Fruit fly (Drosophila melanogaster) whole organism, embryonic: ENCODE data around the gene CG46304.

ENCODE experiments used
- Ada2b ChIP-seq: fragments of 200-800 bp; sonication (Bioruptor generic); IDR thresholded peaks from 2 replicates; pipeline ENCODE4 v1.3.6; 2022; ENCODE audit warnings: missing biosample characterization, missing genetic modification characterization
- Awh ChIP-seq: fragments of 200-800 bp; sonication (Bioruptor generic); IDR thresholded peaks from 2 replicates; pipeline ENCODE4, ENCODE4 v1.3.6; 2022; ENCODE audit warnings: missing biosample characterization, missing genetic modification characterization
- B-H2 ChIP-seq: fragments of 200-800 bp; sonication (Bioruptor generic); optimal IDR thresholded peaks from 2 replicates; lab custom pipeline; 2018; ENCODE audit warnings: missing biosample characterization, mild to moderate bottlenecking, missing genetic modification characterization
- C15 ChIP-seq: fragments of 200-800 bp; sonication (Bioruptor generic); IDR thresholded peaks from 3 replicates; pipeline ENCODE4 v1.3.6; 2022; ENCODE audit warnings: missing biosample characterization, missing genetic modification characterization
- CG10147 ChIP-seq: fragments of 200-800 bp; sonication (Bioruptor generic); optimal IDR thresholded peaks from 2 replicates; lab custom pipeline; 2019; ENCODE audit warnings: missing biosample characterization, mild to moderate bottlenecking, missing genetic modification characterization, moderate library complexity
- CG10267 ChIP-seq: fragments of 200-800 bp; sonication (Bioruptor generic); optimal IDR thresholded peaks from 2 replicates; lab custom pipeline; 2018; ENCODE audit warnings: missing biosample characterization, mild to moderate bottlenecking, missing genetic modification characterization, moderate library complexity
- CG11456 ChIP-seq: fragments of 200-800 bp; sonication (Bioruptor generic); IDR thresholded peaks from 3 replicates; pipeline ENCODE4 v1.3.6; 2022; ENCODE audit warnings: missing biosample characterization, missing genetic modification characterization
- CG12104 ChIP-seq: fragments of 200-800 bp; sonication (Bioruptor generic); optimal IDR thresholded peaks from 3 replicates; lab custom pipeline; 2016; ENCODE audit warnings: missing biosample characterization, missing genetic modification characterization
- CG12391 ChIP-seq: fragments of 200-800 bp; sonication (Bioruptor generic); optimal IDR thresholded peaks from 3 replicates; lab custom pipeline; 2018; ENCODE audit warnings: missing biosample characterization, mild to moderate bottlenecking, missing genetic modification characterization, moderate library complexity
- CG16815 ChIP-seq: fragments of 200-800 bp; sonication (Bioruptor generic); optimal IDR thresholded peaks from 3 replicates; lab custom pipeline; 2017; ENCODE audit warnings: missing biosample characterization, mild to moderate bottlenecking, missing genetic modification characterization
- CG18599 ChIP-seq: fragments of 200-800 bp; sonication (Bioruptor generic); optimal IDR thresholded peaks from 3 replicates; lab custom pipeline; 2017; ENCODE audit warnings: missing biosample characterization, missing genetic modification characterization, mild to moderate bottlenecking, moderate library complexity, missing genetic modification reagents
- CG18619 ChIP-seq: fragments of 200-800 bp; sonication (Bioruptor generic); optimal IDR thresholded peaks from 3 replicates; lab custom pipeline; 2017; ENCODE audit warnings: missing biosample characterization, mild to moderate bottlenecking, missing genetic modification characterization
- CG34224 ChIP-seq: fragments of 200-800 bp; sonication (Bioruptor generic); IDR thresholded peaks from 3 replicates; pipeline ENCODE4 v1.3.6; 2022; ENCODE audit warnings: missing biosample characterization, missing genetic modification characterization; ENCODE audit not compliant: partially characterized antibody
- CG3726 ChIP-seq: fragments of 200-800 bp; sonication (Bioruptor generic); IDR thresholded peaks from 3 replicates; pipeline ENCODE4, ENCODE4 v1.3.6; 2022; ENCODE audit warnings: missing biosample characterization, missing genetic modification characterization
- CG4328 ChIP-seq: fragments of 200-800 bp; sonication (Bioruptor generic); optimal IDR thresholded peaks from 3 replicates; lab custom pipeline; 2017; ENCODE audit warnings: missing biosample characterization, missing genetic modification reagents, missing genetic modification characterization
- CG4820 ChIP-seq: fragments of 200-800 bp; sonication (Bioruptor generic); optimal IDR thresholded peaks from 3 replicates; lab custom pipeline; 2016; ENCODE audit warnings: missing biosample characterization, missing genetic modification characterization
- CG5953 ChIP-seq: fragments of 200-800 bp; sonication (Bioruptor generic); IDR thresholded peaks from 2 replicates; pipeline ENCODE4 v1.3.6; 2022; ENCODE audit warnings: missing biosample characterization, missing genetic modification characterization
- CG6272 ChIP-seq: fragments of 200-800 bp; sonication (Bioruptor generic); IDR thresholded peaks from 2 replicates; pipeline ENCODE4 v1.3.6; 2022; ENCODE audit warnings: missing biosample characterization, missing genetic modification characterization
- CG6683 ChIP-seq: fragments of 200-800 bp; sonication (Bioruptor generic); optimal IDR thresholded peaks from 2 replicates; lab custom pipeline; 2017; ENCODE audit warnings: missing biosample characterization, mild to moderate bottlenecking, missing genetic modification characterization, missing genetic modification reagents
- CG6813 ChIP-seq: fragments of 200-800 bp; sonication (Bioruptor generic); optimal IDR thresholded peaks from 2 replicates; lab custom pipeline; 2017; ENCODE audit warnings: missing biosample characterization, missing genetic modification characterization, mild to moderate bottlenecking, moderate library complexity, missing genetic modification reagents
- CG6854 ChIP-seq: fragments of 200-800 bp; sonication (Bioruptor generic); optimal IDR thresholded peaks from 3 replicates; lab custom pipeline; 2017; ENCODE audit warnings: missing biosample characterization, mild to moderate bottlenecking, missing genetic modification characterization
- CG9932 ChIP-seq: fragments of 200-800 bp; sonication (Bioruptor generic); IDR thresholded peaks from 2 replicates; pipeline ENCODE4 v1.3.6; 2022; ENCODE audit warnings: missing biosample characterization, missing genetic modification characterization
- Fer3 ChIP-seq: fragments of 200-800 bp; sonication (Bioruptor generic); optimal IDR thresholded peaks from 2 replicates; lab custom pipeline; 2018; ENCODE audit warnings: missing biosample characterization, mild to moderate bottlenecking, missing genetic modification characterization, moderate library complexity
- HLH3B ChIP-seq: fragments of 200-800 bp; sonication (Bioruptor generic); IDR thresholded peaks from 2 replicates; pipeline ENCODE4 v1.3.6; 2022; ENCODE audit warnings: missing biosample characterization, missing genetic modification characterization
- Lpt ChIP-seq: fragments of >200 bp; optimal IDR thresholded peaks from 2 replicates; lab custom pipeline; 2018; ENCODE audit warnings: missing biosample characterization, missing genetic modification characterization
- Med ChIP-seq: fragments of 200-800 bp; sonication (Bioruptor generic); peaks from one replicate; lab custom pipeline; 2016; ENCODE audit warnings: missing biosample characterization, missing genetic modification characterization, mild to moderate bottlenecking, inconsistent platforms, moderate library complexity
- Oli ChIP-seq: fragments of 200-800 bp; sonication (Bioruptor generic); optimal IDR thresholded peaks from 2 replicates; lab custom pipeline; 2018; ENCODE audit warnings: missing biosample characterization, mild to moderate bottlenecking, missing genetic modification characterization, moderate library complexity
- Taf1 ChIP-seq: fragments of 200-800 bp; sonication (Bioruptor generic); IDR thresholded peaks from 2 replicates; pipeline ENCODE4 v1.3.6; 2022; ENCODE audit warnings: missing biosample characterization, missing genetic modification characterization
- ara ChIP-seq: fragments of 200-800 bp; sonication (Bioruptor generic); IDR thresholded peaks from 2 replicates; pipeline ENCODE4 v1.3.6; 2022; ENCODE audit warnings: missing biosample characterization, missing genetic modification characterization
- ase ChIP-seq: fragments of 200-800 bp; sonication (Bioruptor generic); IDR thresholded peaks from 3 replicates; pipeline ENCODE4 v1.3.6; 2022; ENCODE audit warnings: missing biosample characterization, missing genetic modification characterization
- bbx ChIP-seq: fragments of 200-800 bp; sonication (Bioruptor generic); IDR thresholded peaks from 2 replicates; pipeline ENCODE4 v1.3.6; 2022; ENCODE audit warnings: missing biosample characterization, missing genetic modification characterization; ENCODE audit not compliant: partially characterized antibody
- corto ChIP-seq: fragments of 200-800 bp; sonication (Bioruptor generic); optimal IDR thresholded peaks from 2 replicates; lab custom pipeline; 2016; ENCODE audit warnings: missing biosample characterization, mild to moderate bottlenecking, missing genetic modification characterization, moderate library complexity
- cwo ChIP-seq: fragments of 200-800 bp; sonication (Bioruptor generic); optimal IDR thresholded peaks from 3 replicates; lab custom pipeline; 2017; ENCODE audit warnings: missing biosample characterization, missing genetic modification characterization, mild to moderate bottlenecking, moderate library complexity, missing genetic modification reagents
- ham ChIP-seq: fragments of 200-800 bp; sonication (Bioruptor generic); IDR thresholded peaks from 2 replicates; pipeline ENCODE4 v1.3.6; 2022; ENCODE audit warnings: missing biosample characterization, missing genetic modification characterization
- ind ChIP-seq: fragments of 200-800 bp; sonication (Bioruptor generic); optimal IDR thresholded peaks from 3 replicates; lab custom pipeline; 2016; ENCODE audit warnings: missing biosample characterization, missing genetic modification characterization
- lov ChIP-seq, 2 experiments: fragments of 200-800 bp in 1 of 2; fragments of >200 bp in 1 of 2; sonication (Bioruptor generic) in 1 of 2; IDR thresholded peaks in 1 of 2; optimal IDR thresholded peaks in 1 of 2; 2 replicates in 1 of 2; 3 replicates in 1 of 2; pipeline versions ENCODE4 v1.3.6 to Lab custom; 2017 to 2022; ENCODE audit warnings: missing biosample characterization in 1 of 2, missing genetic modification characterization in 1 of 2
- odd ChIP-seq: fragments of 200-800 bp; sonication (Bioruptor generic); optimal IDR thresholded peaks from 2 replicates; lab custom pipeline; 2017; ENCODE audit warnings: missing biosample characterization, mild to moderate bottlenecking, missing genetic modification characterization
- otp ChIP-seq: fragments of 200-800 bp; sonication (Bioruptor generic); IDR thresholded peaks from 3 replicates; pipeline ENCODE4, ENCODE4 v1.3.6; 2022; ENCODE audit warnings: missing biosample characterization, missing genetic modification characterization
- peb ChIP-seq: fragments of 200-800 bp; sonication (Bioruptor generic); IDR thresholded peaks from 2 replicates; pipeline ENCODE4 v1.3.6; 2022; ENCODE audit warnings: missing biosample characterization, missing genetic modification characterization
- pita ChIP-seq: fragments of 200-800 bp; sonication (Bioruptor generic); optimal IDR thresholded peaks from 2 replicates; lab custom pipeline; 2017; ENCODE audit warnings: missing biosample characterization, mild to moderate bottlenecking, missing genetic modification characterization
- rib ChIP-seq: fragments of 200-800 bp; sonication (Bioruptor generic); IDR thresholded peaks from 2 replicates; pipeline ENCODE4 v1.3.6; 2022; ENCODE audit warnings: missing biosample characterization, missing genetic modification characterization
- row ChIP-seq: fragments of 200-800 bp; sonication (Bioruptor generic); IDR thresholded peaks from 3 replicates; pipeline ENCODE4 v1.3.6; 2022; ENCODE audit warnings: missing biosample characterization, missing genetic modification characterization
- schlank ChIP-seq: fragments of 200-800 bp; sonication (Bioruptor generic); optimal IDR thresholded peaks from 2 replicates; lab custom pipeline; 2018; ENCODE audit warnings: missing biosample characterization, mild to moderate bottlenecking, missing genetic modification characterization
- sisA ChIP-seq: fragments of 200-800 bp; sonication (Bioruptor generic); IDR thresholded peaks from 2 replicates; pipeline ENCODE4 v1.3.6; 2022; ENCODE audit warnings: missing biosample characterization, missing genetic modification characterization
- so ChIP-seq: fragments of 200-800 bp; sonication (Bioruptor generic); IDR thresholded peaks from 3 replicates; pipeline ENCODE4 v1.3.6; 2022; ENCODE audit warnings: missing biosample characterization, missing genetic modification characterization
- tap ChIP-seq: fragments of 200-800 bp; optimal IDR thresholded peaks from 3 replicates; lab custom pipeline; 2019; ENCODE audit warnings: missing biosample characterization, mild to moderate bottlenecking, missing genetic modification characterization, moderate library complexity
- tna ChIP-seq: fragments of 200-800 bp; sonication (Bioruptor generic); IDR thresholded peaks from 2 replicates; pipeline ENCODE4 v1.3.6; 2022; ENCODE audit warnings: missing biosample characterization, missing genetic modification characterization; ENCODE audit not compliant: partially characterized antibody
- wor ChIP-seq: fragments of 200-800 bp; sonication (Bioruptor generic); IDR thresholded peaks from 2 replicates; pipeline ENCODE4 v1.3.6; 2022; ENCODE audit warnings: missing biosample characterization, missing genetic modification characterization
- zen ChIP-seq: fragments of 200-800 bp; sonication (Bioruptor generic); optimal IDR thresholded peaks from 3 replicates; lab custom pipeline; 2018; ENCODE audit warnings: missing biosample characterization, mild to moderate bottlenecking, missing genetic modification characterization, moderate library complexity

The CG46304 gene

dm6 chr2L:18957142-18957674 lies 11.1 kb downstream of the CG46304 start, which contains the start of gene Bhmt (continued):
- TF ChIP-seq pita (GFP tag; lab: Kevin White, UChicago): no peak
- TF ChIP-seq otp (GFP tag; lab: Robert Waterston, UW): 0 out of 3 replicates have a peak, but pooled peaks have one; percentile 19
- TF ChIP-seq CG34224 (GFP tag; lab: Robert Waterston, UW): no peak
- TF ChIP-seq B-H2 (GFP tag; lab: Kevin White, UChicago): peak; percentile 46
- peak; percentile 85 for TF ChIP-seq Fer3 (tag; lab: Kevin White, UChicago)
- peak; percentile 59 for TF ChIP-seq Med (GFP tag; lab: Kevin White, UChicago)
- TF ChIP-seq bbx (GFP tag; lab: Robert Waterston, UW): no peak
- peak; percentile 62 for TF ChIP-seq ind (GFP tag; lab: Kevin White, UChicago)
- TF ChIP-seq ham (GFP tag; lab: Robert Waterston, UW): no peak
- peak; percentile 63 for TF ChIP-seq CG18619
- TF ChIP-seq CG18599: peak; percentile 86
- TF ChIP-seq cwo (GFP tag; lab: Kevin White, UChicago): peak; percentile 68
- TF ChIP-seq Oli: peak; percentile 68
- no peak; the same call in 1 of the 2 replicates for TF ChIP-seq Awh (GFP tag; lab: Robert Waterston, UW)
- TF ChIP-seq zen (tag; lab: Kevin White, UChicago): peak; percentile 10
- peak; percentile 15 for TF ChIP-seq schlank (tag; lab: Kevin White, UChicago)
- TF ChIP-seq peb (GFP tag; lab: Robert Waterston, UW): no peak
- peak; percentile 60 for TF ChIP-seq odd (GFP tag; lab: Kevin White, UChicago)
- peak; percentile 88 for TF ChIP-seq corto
- TF ChIP-seq CG3726: no peak
- peak; percentile 69 for TF ChIP-seq CG9932 (GFP tag; lab: Robert Waterston, UW)
- peak; percentile 83 for TF ChIP-seq row
- peak; percentile 65 for TF ChIP-seq CG12391
- no peak for TF ChIP-seq lov (optimal IDR thresholded peaks at IDR 0.05; lab: Kevin White, UChicago)
- TF ChIP-seq lov (GFP tag; IDR thresholded peaks at IDR 0.05; lab: Robert Waterston, UW): no peak
- TF ChIP-seq CG6683 (GFP tag; lab: Kevin White, UChicago): peak; percentile 43
- TF ChIP-seq CG10147: peak; percentile 65
- TF ChIP-seq so (GFP tag; lab: Robert Waterston, UW): peak; percentile 39; the same call in 1 of the 3 replicates
- TF ChIP-seq rib (GFP tag; lab: Robert Waterston, UW): peak; percentile 16; the same call in 1 of the 2 replicates
- peak; percentile 75 for TF ChIP-seq CG11456 (GFP tag; lab: Robert Waterston, UW)
- no peak for TF ChIP-seq CG5953
- TF ChIP-seq CG6813: peak; percentile 60
- TF ChIP-seq ara (GFP tag; lab: Robert Waterston, UW): no peak; the same call in 1 of the 2 replicates
- peak; percentile 40 for TF ChIP-seq CG4820 (GFP tag; lab: Kevin White, UChicago)
- TF ChIP-seq C15: 0 out of 3 replicates have a peak, but pooled peaks have one; percentile 48
- peak; percentile 72; the same call in 1 of the 2 replicates for TF ChIP-seq Ada2b
- no peak; the same call in 1 of the 2 replicates for TF ChIP-seq sisA (GFP tag; lab: Robert Waterston, UW)
- peak; percentile 68 for TF ChIP-seq HLH3B
- TF ChIP-seq tna (GFP tag; lab: Robert Waterston, UW): no peak
- TF ChIP-seq tap: peak; percentile 66
- peak; percentile 25; the same call in 1 of the 3 replicates for TF ChIP-seq ase (GFP tag; lab: Robert Waterston, UW)
- peak; percentile 66 for TF ChIP-seq CG10267
- peak; percentile 0 for TF ChIP-seq CG4328
- no peak for TF ChIP-seq Lpt (GFP tag; lab: Kevin White, UChicago)
- TF ChIP-seq wor (GFP tag; lab: Robert Waterston, UW): no peak
- TF ChIP-seq CG6854 (GFP tag; lab: Kevin White, UChicago): peak; percentile 59
- TF ChIP-seq Taf1 (GFP tag; lab: Robert Waterston, UW): peak; percentile 33; the same call in 1 of the 2 replicates
- peak; percentile 47 for TF ChIP-seq CG12104
- TF ChIP-seq CG6272 (GFP tag; lab: Robert Waterston, UW): 0 out of 2 replicates have a peak, but pooled peaks have one; percentile 24
- TF ChIP-seq CG16815 (GFP tag; lab: Kevin White, UChicago): no peak
